Worm (Caenorhabditis elegans): ENCODE data around the gene hrpu-2.
"Not testable (repeated sequence)": the region's sequence is repeated elsewhere in the genome, so short reads cannot be mapped to it uniquely, and the experiment has no call there.

The hrpu-2 gene

ce11 chrIV:2216756-2217155 lies 39.1 kb downstream of the hrpu-2 start, which contains the start of gene T04C4.3:
T04C4.3 (minus strand) TSS chrIV:2216856.
- not testable (repeated sequence) for TF ChIP-seq K11D2.4 (GFP tag; IDR thresholded peaks at IDR 0.05); ztf-28 (GFP tag; IDR thresholded peaks at IDR 0.05); ZK185.1 (tag; optimal IDR thresholded peaks at IDR 0.05; ENCODE audit: poor library complexity, severe bottlenecking)

- TF ChIP-seq zfh-2 (GFP tag; conservative IDR thresholded peaks at IDR 0.05) (peak; percentile 85), ceh-91 (GFP tag; IDR thresholded peaks at IDR 0.05) (no peak), nfyb-1 (GFP tag; IDR thresholded peaks at IDR 0.05) (no peak), ceh-79 (tag; optimal IDR thresholded peaks at IDR 0.05) (no peak), F23B12.7 (tag; optimal IDR thresholded peaks at IDR 0.05; ENCODE audit: insufficient read depth) (no peak), madf-3 (GFP tag; IDR thresholded peaks at IDR 0.05) (no peak), let-607 (tag; optimal IDR thresholded peaks at IDR 0.05) (no peak), B0035.1 (tag; optimal IDR thresholded peaks at IDR 0.05) (no peak), hsf-1 (GFP tag; IDR thresholded peaks at IDR 0.05) (0 out of 2 replicates have a peak, but pooled peaks have one; percentile 19), hlh-12 (tag; optimal IDR thresholded peaks at IDR 0.05) (no peak), tbp1 (GFP tag; optimal IDR thresholded peaks at IDR 0.05) (no peak)
Measured at ce11 chrIV:2217260-2217659, 39.6 kb downstream of the hrpu-2 start.

ce11 chrIV:2219334-2219755 lies 41.6 kb downstream of the hrpu-2 start:
- TF ChIP-seq zim-3 (tag; optimal IDR thresholded peaks at IDR 0.05) (no peak), mcd-1 (GFP tag; IDR thresholded peaks at IDR 0.05) (peak; percentile 92), unc-130 (GFP tag; optimal IDR thresholded peaks at IDR 0.05) (no peak), ekl-4 (GFP tag; IDR thresholded peaks at IDR 0.05) (peak; percentile 93), atf-7 (tag; optimal IDR thresholded peaks at IDR 0.05) (peak; percentile 97), Y95B8A.8 (GFP tag; IDR thresholded peaks at IDR 0.05) (no peak), madf-3 (GFP tag; IDR thresholded peaks at IDR 0.05) (peak; percentile 84), lin-35 (GFP tag; optimal IDR thresholded peaks at IDR 0.05) (peak in 1 of 3 experiments; percentile 82), cebp-2 (GFP tag; IDR thresholded peaks at IDR 0.05) (no peak), F55B11.4 (tag; optimal IDR thresholded peaks at IDR 0.05; ENCODE audit: borderline replicate concordance, insufficient read depth) (no peak), F57A8.1 (GFP tag; optimal IDR thresholded peaks at IDR 0.05) (peak; percentile 32), snpc-1.1 (tag; optimal IDR thresholded peaks at IDR 0.05; ENCODE audit: insufficient read depth) (no peak), sea-2 (GFP tag; IDR thresholded peaks at IDR 0.05) (peak; percentile 88; the same call in 1 of the 2 replicates), K12H6.12 (tag; optimal IDR thresholded peaks at IDR 0.05) (peak; percentile 98), mel-28 (tag; optimal IDR thresholded peaks at IDR 0.05; ENCODE audit: borderline replicate concordance) (peak; percentile 71), ztf-6 (GFP tag; IDR thresholded peaks at IDR 0.05) (0 out of 2 replicates have a peak, but pooled peaks have one; percentile 57), K11D2.4 (GFP tag; IDR thresholded peaks at IDR 0.05) (peak; percentile 97), ceh-40 (GFP tag; IDR thresholded peaks at IDR 0.05) (no peak), lsl-1 (GFP tag; optimal IDR thresholded peaks at IDR 0.05) (peak; percentile 7), dpl-1 (GFP tag; optimal IDR thresholded peaks at IDR 0.05) (no peak), ceh-58 (GFP tag; IDR thresholded peaks at IDR 0.05) (no peak), fkh-3 (tag; optimal IDR thresholded peaks at IDR 0.05) (no peak), unc-62 (GFP tag; optimal IDR thresholded peaks at IDR 0.05) (no peak), akir-1 (GFP tag; optimal IDR thresholded peaks at IDR 0.05) (peak; percentile 52), rcor-1 (GFP tag; IDR thresholded peaks at IDR 0.05) (peak; percentile 85), lin-26 (GFP tag; IDR thresholded peaks at IDR 0.05) (peak; percentile 66; the same call in 1 of the 2 replicates), nhr-120 (GFP tag; IDR thresholded peaks at IDR 0.05) (0 out of 2 replicates have a peak, but pooled peaks have one; percentile 30), B0336.3 (GFP tag; IDR thresholded peaks at IDR 0.05) (peak; percentile 99), madf-10 (tag; optimal IDR thresholded peaks at IDR 0.05) (peak; percentile 95), nfyb-1 (GFP tag; IDR thresholded peaks at IDR 0.05) (peak; percentile 96), nhr-179 (tag; optimal IDR thresholded peaks at IDR 0.05) (no peak), ceh-79 (tag; optimal IDR thresholded peaks at IDR 0.05) (peak; percentile 58), nhr-27 (tag; optimal IDR thresholded peaks at IDR 0.05) (peak; percentile 3), ztf-3 (GFP tag; optimal IDR thresholded peaks at IDR 0.05) (peak; percentile 93), zfh-2 (GFP tag; conservative IDR thresholded peaks at IDR 0.05) (peak; percentile 100)

All from whole organism, young adult.